Fruit fly (Drosophila melanogaster) whole organism, prepupa: ENCODE results near the gene CG5342.

ENCODE experiments used
- Blimp-1 ChIP-seq: fragments of 200-800 bp; sonication (Bioruptor generic); optimal IDR thresholded peaks from 3 replicates; lab custom pipeline; 2017; ENCODE audit warnings: missing biosample characterization, missing genetic modification characterization, mild to moderate bottlenecking, moderate library complexity, missing genetic modification reagents
- CG10631 ChIP-seq: fragments of 200-800 bp; sonication (Bioruptor generic); optimal IDR thresholded peaks from 2 replicates; lab custom pipeline; 2016; ENCODE audit warnings: missing biosample characterization, missing genetic modification characterization
- CG10669 ChIP-seq: fragments of 200-800 bp; sonication (Bioruptor generic); optimal IDR thresholded peaks from 3 replicates; lab custom pipeline; 2018; ENCODE audit warnings: missing biosample characterization, mild to moderate bottlenecking, missing genetic modification characterization, moderate library complexity
- CG34406 ChIP-seq: fragments of 200-800 bp; sonication (Bioruptor generic); optimal IDR thresholded peaks from 3 replicates; lab custom pipeline; 2016; ENCODE audit warnings: missing biosample characterization, missing genetic modification characterization
- CG6808 ChIP-seq: fragments of 200-800 bp; sonication (Bioruptor generic); optimal IDR thresholded peaks from 3 replicates; lab custom pipeline; 2017; ENCODE audit warnings: missing biosample characterization, missing genetic modification characterization, mild to moderate bottlenecking, moderate library complexity, missing genetic modification reagents
- CG8319 ChIP-seq: fragments of 200-800 bp; sonication (Bioruptor generic); optimal IDR thresholded peaks from 3 replicates; lab custom pipeline; 2016; ENCODE audit warnings: missing biosample characterization, missing genetic modification characterization
- Eip93F ChIP-seq: fragments of 200-800 bp; sonication (Bioruptor generic); optimal IDR thresholded peaks from 2 replicates; lab custom pipeline; 2016; ENCODE audit warnings: missing biosample characterization, mild to moderate bottlenecking, missing genetic modification characterization
- Hr39 ChIP-seq: fragments of 200-800 bp; sonication (Bioruptor generic); optimal IDR thresholded peaks from 2 replicates; lab custom pipeline; 2016; ENCODE audit warnings: missing biosample characterization, missing genetic modification characterization
- Lpt ChIP-seq: fragments of 200-800 bp; sonication (Bioruptor generic); optimal IDR thresholded peaks from 3 replicates; lab custom pipeline; 2016; ENCODE audit warnings: missing biosample characterization, missing genetic modification characterization
- dsx ChIP-seq: fragments of 200-800 bp; optimal IDR thresholded peaks from 3 replicates; lab custom pipeline; 2019; ENCODE audit warnings: missing biosample characterization, mild to moderate bottlenecking, missing genetic modification characterization, moderate library complexity; ENCODE audit not compliant: poor library complexity, severe bottlenecking
- svp ChIP-seq: fragments of 200-800 bp; sonication (Bioruptor generic); peaks from one replicate; lab custom pipeline; 2016; ENCODE audit warnings: missing biosample characterization, missing genetic modification characterization
- topi ChIP-seq: fragments of 200-800 bp; sonication (Bioruptor generic); optimal IDR thresholded peaks from 3 replicates; lab custom pipeline; 2016; ENCODE audit warnings: missing biosample characterization, missing genetic modification characterization

- TF ChIP-seq topi (GFP tag; lab: Kevin White, UChicago) (no peak), CG34406 (GFP tag; lab: Kevin White, UChicago) (no peak), CG8319 (no peak), Blimp-1 (no peak), Hr39 (no peak), Lpt (GFP tag; lab: Kevin White, UChicago) (no peak), dsx (GFP tag; lab: Kevin White, UChicago) (no peak), svp (GFP tag; lab: Kevin White, UChicago) (no peak), CG6808 (GFP tag; lab: Kevin White, UChicago) (no peak), CG10669 (GFP tag; lab: Kevin White, UChicago) (no peak), Eip93F (no peak), CG10631 (GFP tag; lab: Kevin White, UChicago) (no peak)
Measured at dm6 chr3R:11628416-11629041, 49.9 kb downstream of the CG5342 start, which contains the start of gene CG14712.
